Fruit fly (Drosophila melanogaster): ENCODE data around the gene CG3337.
A peak's percentile ranks its signal among the peaks of the same experiment; 100 is the strongest.

CG3337 gene

dm6 chr3R:21186606-21187393, 36.6 kb downstream of the CG3337 start (continued):
- TF ChIP-seq CG10631 (GFP tag; optimal IDR thresholded peaks at IDR 0.05) (no peak), Lpt (GFP tag; optimal IDR thresholded peaks at IDR 0.05) (no peak), dac (GFP tag; optimal IDR thresholded peaks at IDR 0.05) (no peak), OdsH (GFP tag; optimal IDR thresholded peaks at IDR 0.05) (peak; percentile 33), CG3032 (tag; optimal IDR thresholded peaks at IDR 0.05) (no peak), svp (GFP tag) (peak; percentile 84), net (GFP tag; optimal IDR thresholded peaks at IDR 0.05) (peak; percentile 4), CG8119 (GFP tag; IDR thresholded peaks at IDR 0.05) (no peak), CG11902 (GFP tag; optimal IDR thresholded peaks at IDR 0.05) (peak; percentile 1), spab (GFP tag; optimal IDR thresholded peaks at IDR 0.05) (peak; percentile 48), Sox14 (GFP tag; optimal IDR thresholded peaks at IDR 0.05) (peak; percentile 50), CG6792 (GFP tag; optimal IDR thresholded peaks at IDR 0.05) (no peak), acj6 (GFP tag; optimal IDR thresholded peaks at IDR 0.05) (peak; percentile 34), CG6276 (GFP tag; optimal IDR thresholded peaks at IDR 0.05) (peak; percentile 40), Smox (GFP tag; optimal IDR thresholded peaks at IDR 0.05) (peak; percentile 49), achi (GFP tag; optimal IDR thresholded peaks at IDR 0.05) (no peak), Met (GFP tag; optimal IDR thresholded peaks at IDR 0.05) (peak; percentile 67), Eip75B (GFP tag; optimal IDR thresholded peaks at IDR 0.05) (peak; percentile 56), Hr38 (GFP tag; optimal IDR thresholded peaks at IDR 0.05) (no peak), esn (GFP tag; optimal IDR thresholded peaks at IDR 0.05) (peak; percentile 62), Ets96B (tag; optimal IDR thresholded peaks at IDR 0.05) (no peak), fkh (GFP tag; optimal IDR thresholded peaks at IDR 0.05) (peak; percentile 18), CG8632 (GFP tag; optimal IDR thresholded peaks at IDR 0.05) (no peak), CG7368 (GFP tag; optimal IDR thresholded peaks at IDR 0.05) (no peak), CG1621 (tag; optimal IDR thresholded peaks at IDR 0.05) (no peak), CG10669 (GFP tag; optimal IDR thresholded peaks at IDR 0.05) (peak; percentile 13), CG3919 (GFP tag; optimal IDR thresholded peaks at IDR 0.05) (peak; percentile 42), CG11294 (GFP tag; IDR thresholded peaks at IDR 0.05) (no peak), CG16779 (tag; optimal IDR thresholded peaks at IDR 0.05) (no peak), pdm3 (GFP tag; optimal IDR thresholded peaks at IDR 0.05) (peak; percentile 43), lz (GFP tag; optimal IDR thresholded peaks at IDR 0.05) (peak; percentile 37), CG32006 (GFP tag; optimal IDR thresholded peaks at IDR 0.05) (peak; percentile 52)

- TF ChIP-seq Eip78C (GFP tag) (no peak), fd59A (GFP tag; optimal IDR thresholded peaks at IDR 0.05) (no peak), OdsH (GFP tag; optimal IDR thresholded peaks at IDR 0.05) (no peak), CG11294 (GFP tag; IDR thresholded peaks at IDR 0.05) (no peak), fkh (GFP tag; optimal IDR thresholded peaks at IDR 0.05) (peak; percentile 19), CG4318 (GFP tag; optimal IDR thresholded peaks at IDR 0.05) (no peak), Blimp-1 (GFP tag; optimal IDR thresholded peaks at IDR 0.05) (peak; percentile 0), Gug (GFP tag; IDR thresholded peaks at IDR 0.05) (no peak), CG8319 (GFP tag; optimal IDR thresholded peaks at IDR 0.05) (no peak), CG6276 (GFP tag; optimal IDR thresholded peaks at IDR 0.05) (no peak)
Observed at dm6 chr3R:21185655-21186054, 37.7 kb downstream of the CG3337 start.
